5 fruit fly cellular contexts compared by ENCODE assay signal in genomic region chr3R:7490884-7491283, dm6.
TF ChIP-seq lines count a peak whose summit lies in the region.

No protein-coding gene starts in this region.

- no peak for TF ChIP-seq CTCF in whole organism, embryonic (GFP tag; optimal IDR thresholded peaks at IDR 0.05; lab: Kevin White, UChicago)

TF ChIP-seq in whole organism, adult, 20 proteins besides CTCF, POLR2A, EP300 and RAD21:
- TF ChIP-seq CG7045 (GFP tag; optimal IDR thresholded peaks at IDR 0.05; lab: Kevin White, UChicago) (no peak), Crg-1 (GFP tag; optimal IDR thresholded peaks at IDR 0.05; lab: Kevin White, UChicago) (no peak), CG14711 (tag; optimal IDR thresholded peaks at IDR 0.05; lab: Kevin White, UChicago) (no peak), bab1 (GFP tag; optimal IDR thresholded peaks at IDR 0.05; lab: Kevin White, UChicago) (peak; percentile 48)

TF ChIP-seq in whole organism, embryonic, 481 proteins besides CTCF, POLR2A, EP300 and RAD21 (continues in another document):
- peak; percentile 39; the same call in 1 of the 2 replicates for TF ChIP-seq ssp (GFP tag; IDR thresholded peaks at IDR 0.05; lab: Robert Waterston, UW)
- no peak for TF ChIP-seq amos (GFP tag; IDR thresholded peaks at IDR 0.05; lab: Robert Waterston, UW; ENCODE audit: partially characterized antibody)
- TF ChIP-seq CG17361 (GFP tag; IDR thresholded peaks at IDR 0.05; lab: Robert Waterston, UW): peak; percentile 91
- peak; percentile 86 for TF ChIP-seq phol (tag; optimal IDR thresholded peaks at IDR 0.05; lab: Kevin White, UChicago)
- TF ChIP-seq CG18262 (tag; optimal IDR thresholded peaks at IDR 0.05; lab: Kevin White, UChicago): peak; percentile 80
- TF ChIP-seq CG10654 (GFP tag; optimal IDR thresholded peaks at IDR 0.05; lab: Kevin White, UChicago): peak; percentile 43
- TF ChIP-seq BEAF-32 (GFP tag; optimal IDR thresholded peaks at IDR 0.05; lab: Kevin White, UChicago): no peak
- TF ChIP-seq cato (GFP tag; optimal IDR thresholded peaks at IDR 0.05; lab: Kevin White, UChicago; ENCODE audit: borderline replicate concordance): peak; percentile 29
- TF ChIP-seq CG15073 (GFP tag; optimal IDR thresholded peaks at IDR 0.05; lab: Kevin White, UChicago): no peak
- TF ChIP-seq Sox100B (GFP tag; optimal IDR thresholded peaks at IDR 0.05; lab: Kevin White, UChicago): peak; percentile 89
- peak; percentile 4 for TF ChIP-seq lab (GFP tag; optimal IDR thresholded peaks at IDR 0.05; lab: Kevin White, UChicago)
- no peak for TF ChIP-seq trh (GFP tag; optimal IDR thresholded peaks at IDR 0.05; lab: Kevin White, UChicago)
- TF ChIP-seq hth (optimal IDR thresholded peaks at IDR 0.05; lab: Kevin White, UChicago): no peak
- peak; percentile 24 for TF ChIP-seq Med (GFP tag; lab: Kevin White, UChicago)
- no peak for TF ChIP-seq CG4360 (GFP tag; IDR thresholded peaks at IDR 0.05; lab: Robert Waterston, UW)
- no peak for TF ChIP-seq hkb (optimal IDR thresholded peaks at IDR 0.05; lab: Kevin White, UChicago)
- TF ChIP-seq hkb (GFP tag; IDR thresholded peaks at IDR 0.05; lab: Robert Waterston, UW): peak; percentile 67
- peak; percentile 52 for TF ChIP-seq CG12104 (GFP tag; optimal IDR thresholded peaks at IDR 0.05; lab: Kevin White, UChicago)
- no peak for TF ChIP-seq GATAe (GFP tag; conservative IDR thresholded peaks at IDR 0.05; lab: Robert Waterston, UW)
- TF ChIP-seq Hsf (GFP tag; optimal IDR thresholded peaks at IDR 0.05; lab: Kevin White, UChicago): peak; percentile 30
- TF ChIP-seq CG5245 (GFP tag; optimal IDR thresholded peaks at IDR 0.05; lab: Kevin White, UChicago): peak; percentile 20
- peak; percentile 8 for TF ChIP-seq CG4328 (GFP tag; optimal IDR thresholded peaks at IDR 0.05; lab: Kevin White, UChicago)

TF ChIP-seq in whole organism, prepupa, 60 proteins besides CTCF, POLR2A, EP300 and RAD21 (continues in another document):
- TF ChIP-seq Ets96B (tag; optimal IDR thresholded peaks at IDR 0.05; lab: Kevin White, UChicago) (peak; percentile 65), net (GFP tag; optimal IDR thresholded peaks at IDR 0.05; lab: Kevin White, UChicago) (peak; percentile 81), salr (GFP tag; optimal IDR thresholded peaks at IDR 0.05; lab: Kevin White, UChicago) (peak in 1 of 2 experiments; percentile 87), fd85E (GFP tag; optimal IDR thresholded peaks at IDR 0.05; lab: Kevin White, UChicago) (no peak), CG6854 (GFP tag; optimal IDR thresholded peaks at IDR 0.05; lab: Kevin White, UChicago) (peak; percentile 15), CG11762 (GFP tag; optimal IDR thresholded peaks at IDR 0.05; lab: Kevin White, UChicago; ENCODE audit: insufficient read depth) (peak; percentile 78), fd59A (GFP tag; optimal IDR thresholded peaks at IDR 0.05; lab: Kevin White, UChicago) (peak; percentile 27), CG7368 (GFP tag; optimal IDR thresholded peaks at IDR 0.05; lab: Kevin White, UChicago) (peak; percentile 60), Hr4 (GFP tag; optimal IDR thresholded peaks at IDR 0.05; lab: Kevin White, UChicago) (peak; percentile 90), CG6792 (GFP tag; optimal IDR thresholded peaks at IDR 0.05; lab: Kevin White, UChicago) (peak; percentile 69), achi (GFP tag; optimal IDR thresholded peaks at IDR 0.05; lab: Kevin White, UChicago) (peak; percentile 81), eg (GFP tag; IDR thresholded peaks at IDR 0.05; lab: Robert Waterston, UW) (peak; percentile 76), fkh (GFP tag; optimal IDR thresholded peaks at IDR 0.05; lab: Kevin White, UChicago) (no peak), Met (GFP tag; optimal IDR thresholded peaks at IDR 0.05; lab: Kevin White, UChicago) (peak; percentile 74), CG9139 (GFP tag; optimal IDR thresholded peaks at IDR 0.05; lab: Kevin White, UChicago) (no peak), Sox102F (GFP tag; optimal IDR thresholded peaks at IDR 0.05; lab: Kevin White, UChicago) (peak; percentile 45), ss (GFP tag; optimal IDR thresholded peaks at IDR 0.05; lab: Kevin White, UChicago) (peak in 1 of 2 experiments; percentile 60), Hr38 (GFP tag; optimal IDR thresholded peaks at IDR 0.05; lab: Kevin White, UChicago) (no peak), CG6276 (GFP tag; optimal IDR thresholded peaks at IDR 0.05; lab: Kevin White, UChicago) (peak; percentile 84), CG31627 (GFP tag; optimal IDR thresholded peaks at IDR 0.05; lab: Kevin White, UChicago) (peak; percentile 72), topi (GFP tag; optimal IDR thresholded peaks at IDR 0.05; lab: Kevin White, UChicago) (peak; percentile 79), lz (GFP tag; optimal IDR thresholded peaks at IDR 0.05; lab: Kevin White, UChicago) (peak; percentile 70)

TF ChIP-seq in whole organism, pupa, 21 proteins besides CTCF, POLR2A, EP300 and RAD21:
- TF ChIP-seq fd96Ca (GFP tag; IDR thresholded peaks at IDR 0.05; lab: Robert Waterston, UW) (no peak), rn (GFP tag; IDR thresholded peaks at IDR 0.05; lab: Robert Waterston, UW) (peak; percentile 53), Pif1B (GFP tag; optimal IDR thresholded peaks at IDR 0.05; lab: Kevin White, UChicago) (peak; percentile 56), CG14655 (GFP tag; optimal IDR thresholded peaks at IDR 0.05; lab: Kevin White, UChicago) (peak; percentile 85), Ets98B (GFP tag; IDR thresholded peaks at IDR 0.05; lab: Robert Waterston, UW) (peak; percentile 45; the same call in 1 of the 2 replicates), CG15710 (tag; optimal IDR thresholded peaks at IDR 0.05; lab: Kevin White, UChicago) (peak; percentile 63), Pif1A (GFP tag; optimal IDR thresholded peaks at IDR 0.05; lab: Kevin White, UChicago) (peak; percentile 70), CG9948 (tag; optimal IDR thresholded peaks at IDR 0.05; lab: Kevin White, UChicago) (peak; percentile 70), gl (tag; optimal IDR thresholded peaks at IDR 0.05; lab: Kevin White, UChicago) (no peak), EcR (GFP tag; optimal IDR thresholded peaks at IDR 0.05; lab: Kevin White, UChicago) (no peak), CG32121 (GFP tag; IDR thresholded peaks at IDR 0.05; lab: Robert Waterston, UW) (peak; percentile 82), CG12605 (GFP tag; IDR thresholded peaks at IDR 0.05; lab: Robert Waterston, UW) (peak; percentile 35; the same call in 1 of the 2 replicates), CG13204 (GFP tag; optimal IDR thresholded peaks at IDR 0.05; lab: Kevin White, UChicago) (no peak), CG17806 (tag; optimal IDR thresholded peaks at IDR 0.05; lab: Kevin White, UChicago) (peak; percentile 61), Snoo (tag; optimal IDR thresholded peaks at IDR 0.05; lab: Kevin White, UChicago) (peak; percentile 64), CG34367 (tag; optimal IDR thresholded peaks at IDR 0.05; lab: Kevin White, UChicago) (peak; percentile 43), CG4496 (GFP tag; IDR thresholded peaks at IDR 0.05; lab: Robert Waterston, UW) (peak; percentile 71; the same call in 2 of the 3 replicates), CG8301 (tag; optimal IDR thresholded peaks at IDR 0.05; lab: Kevin White, UChicago) (peak; percentile 79), CG10348 (GFP tag; IDR thresholded peaks at IDR 0.05; lab: Robert Waterston, UW) (no peak), D1 (tag; optimal IDR thresholded peaks at IDR 0.05; lab: Kevin White, UChicago) (no peak), CG8159 (tag; optimal IDR thresholded peaks at IDR 0.05; lab: Kevin White, UChicago) (peak; percentile 70)
TF ChIP-seq in whole organism, pupa: peak in this region for 15.

TF ChIP-seq in whole organism, wandering third instar larva, 38 proteins besides CTCF, POLR2A, EP300 and RAD21 (continues in another document):
- TF ChIP-seq Rel (GFP tag; optimal IDR thresholded peaks at IDR 0.05; lab: Kevin White, UChicago) (no peak), Rel (tag; optimal IDR thresholded peaks at IDR 0.05; lab: Kevin White, UChicago) (no peak), Hnf4 (GFP tag; optimal IDR thresholded peaks at IDR 0.05; lab: Kevin White, UChicago) (peak; percentile 3), brk (GFP tag; optimal IDR thresholded peaks at IDR 0.05; lab: Kevin White, UChicago) (no peak), sage (GFP tag; optimal IDR thresholded peaks at IDR 0.05; lab: Kevin White, UChicago) (no peak), usp (GFP tag; optimal IDR thresholded peaks at IDR 0.05; lab: Kevin White, UChicago) (no peak), ey (GFP tag; optimal IDR thresholded peaks at IDR 0.05; lab: Kevin White, UChicago) (peak; percentile 53), HLH106 (tag; optimal IDR thresholded peaks at IDR 0.05; lab: Kevin White, UChicago) (peak; percentile 67), tai (GFP tag; optimal IDR thresholded peaks at IDR 0.05; lab: Kevin White, UChicago) (peak; percentile 31), rgr (GFP tag; optimal IDR thresholded peaks at IDR 0.05; lab: Kevin White, UChicago) (peak; percentile 52), Hr83 (GFP tag; optimal IDR thresholded peaks at IDR 0.05; lab: Kevin White, UChicago; ENCODE audit: poor library complexity, severe bottlenecking) (no peak), foxo (GFP tag; optimal IDR thresholded peaks at IDR 0.05; lab: Kevin White, UChicago) (peak in 1 of 2 experiments; percentile 72), sv (GFP tag; optimal IDR thresholded peaks at IDR 0.05; lab: Kevin White, UChicago) (no peak), Dif (GFP tag; optimal IDR thresholded peaks at IDR 0.05; lab: Kevin White, UChicago; ENCODE audit: partially characterized antibody) (no peak), dl (GFP tag; optimal IDR thresholded peaks at IDR 0.05; lab: Kevin White, UChicago; ENCODE audit: insufficient read depth in 1 of 2, partially characterized antibody in 2 of 2) (no peak), br (GFP tag; optimal IDR thresholded peaks at IDR 0.05; lab: Kevin White, UChicago) (no peak), Sp1 (GFP tag; optimal IDR thresholded peaks at IDR 0.05; lab: Kevin White, UChicago) (peak; percentile 64), Hr78 (GFP tag; optimal IDR thresholded peaks at IDR 0.05; lab: Kevin White, UChicago) (no peak), CrebA (GFP tag; optimal IDR thresholded peaks at IDR 0.05; lab: Kevin White, UChicago; ENCODE audit: borderline replicate concordance) (no peak), fru (GFP tag; optimal IDR thresholded peaks at IDR 0.05; lab: Kevin White, UChicago) (peak; percentile 32), Jra (GFP tag; optimal IDR thresholded peaks at IDR 0.05; lab: Kevin White, UChicago) (no peak), pan (optimal IDR thresholded peaks at IDR 0.05; lab: Kevin White, UChicago) (no peak), h (GFP tag; optimal IDR thresholded peaks at IDR 0.05; lab: Kevin White, UChicago) (peak; percentile 47), dmrt93B (GFP tag; optimal IDR thresholded peaks at IDR 0.05; lab: Kevin White, UChicago) (peak; percentile 27), dsf (GFP tag; optimal IDR thresholded peaks at IDR 0.05; lab: Kevin White, UChicago; ENCODE audit: borderline replicate concordance) (no peak), jim (GFP tag; optimal IDR thresholded peaks at IDR 0.05; lab: Kevin White, UChicago) (no peak), Dfd (GFP tag; optimal IDR thresholded peaks at IDR 0.05; lab: Kevin White, UChicago) (no peak), Vsx2 (GFP tag; optimal IDR thresholded peaks at IDR 0.05; lab: Kevin White, UChicago; ENCODE audit: partially characterized antibody) (no peak), psq (GFP tag; optimal IDR thresholded peaks at IDR 0.05; lab: Kevin White, UChicago) (peak; percentile 59)
